Worm (Caenorhabditis elegans) whole organism, L4 larva: Measurements from ENCODE around the gene let-418.
A peak's percentile ranks its signal among the peaks of the same experiment; 100 is the strongest.

Experiments used
- D1046.2 ChIP-seq: fragments of 200-800 bp; sonication (Bioruptor generic); IDR thresholded peaks from 2 replicates; pipeline ENCODE4 v1.3.6; 2022; ENCODE audit warnings: missing genetic modification characterization, missing compliant biosample characterization
- F10B5.3 ChIP-seq: sonication (generic microtip); optimal IDR thresholded peaks from 2 replicates; lab custom pipeline; 2016; ENCODE audit warnings: mild to moderate bottlenecking, missing genetic modification characterization, missing compliant biosample characterization
- R02D3.7 ChIP-seq: fragments of 150-350 bp; sonication (generic microtip); optimal IDR thresholded peaks from 3 replicates; lab custom pipeline; 2014; ENCODE audit warnings: missing biosample characterization, missing genetic modification characterization
- T26A8.4 ChIP-seq: fragments of 200-800 bp; sonication (Bioruptor generic); IDR thresholded peaks from 2 replicates; pipeline ENCODE4 v1.3.6; 2022; ENCODE audit warnings: missing genetic modification characterization, missing compliant biosample characterization
- Y5F2A.4 ChIP-seq: fragments of 200-800 bp; sonication (Bioruptor generic); optimal IDR thresholded peaks from 2 replicates; lab custom pipeline; 2018; ENCODE audit warnings: mild to moderate bottlenecking, missing genetic modification characterization, missing compliant biosample characterization
- ZK337.2 ChIP-seq: fragments of 200-800 bp; sonication (Bioruptor generic); IDR thresholded peaks from 2 replicates; pipeline ENCODE4 v1.3.6; 2022; ENCODE audit warnings: missing genetic modification reagents, missing genetic modification characterization, missing compliant biosample characterization
- aha-1 ChIP-seq: fragments of 150-350 bp; peaks from one replicate; lab custom pipeline; 2014; ENCODE audit warnings: missing biosample characterization, missing genetic modification characterization
- ama-1 ChIP-seq: fragments of 150-350 bp; optimal IDR thresholded peaks from 2 replicates; lab custom pipeline; 2014; ENCODE audit warnings: inconsistent platforms, mixed read lengths
- arid-1 ChIP-seq: fragments of 200-800 bp; sonication (Bioruptor generic); conservative IDR thresholded peaks from 2 replicates; pipeline ENCODE4 v1.3.6; 2022; ENCODE audit warnings: missing genetic modification reagents, missing genetic modification characterization, missing compliant biosample characterization
- ceh-20 ChIP-seq: fragments of 200-800 bp; sonication (Bioruptor generic); IDR thresholded peaks from 2 replicates; pipeline ENCODE4 v1.3.6; 2022; ENCODE audit warnings: missing genetic modification reagents, missing genetic modification characterization, missing compliant biosample characterization
- ceh-28 ChIP-seq: fragments of 150-350 bp; optimal IDR thresholded peaks from 2 replicates; lab custom pipeline; 2014; ENCODE audit warnings: missing biosample characterization, missing genetic modification reagents, missing genetic modification characterization
- ceh-62 ChIP-seq: sonication (generic microtip); optimal IDR thresholded peaks from 2 replicates; lab custom pipeline; 2017; ENCODE audit warnings: missing biosample characterization, missing genetic modification characterization
- daf-16 ChIP-seq, 3 experiments: sonication (generic microtip); optimal IDR thresholded peaks; 2 replicates each; lab custom pipeline; 2016 to 2017; ENCODE audit warnings: missing genetic modification characterization in 3 of 3, missing genetic modification reagents in 3 of 3, mild to moderate bottlenecking in 2 of 3, missing compliant biosample characterization in 2 of 3, missing biosample characterization in 1 of 3, moderate library complexity in 1 of 3
- dmd-6 ChIP-seq: fragments of 200-800 bp; sonication (Bioruptor generic); IDR thresholded peaks from 2 replicates; pipeline ENCODE4 v1.3.6; 2022; ENCODE audit warnings: missing genetic modification reagents, missing genetic modification characterization, missing compliant biosample characterization
- dmd-9 ChIP-seq: fragments of 200-800 bp; sonication (Bioruptor generic); IDR thresholded peaks from 2 replicates; pipeline ENCODE4 v1.3.6; 2022; ENCODE audit warnings: missing genetic modification reagents, missing genetic modification characterization, missing compliant biosample characterization
- dpl-1 ChIP-seq: fragments of 150-350 bp; optimal IDR thresholded peaks from 2 replicates; lab custom pipeline; 2014; ENCODE audit warnings: missing biosample characterization, missing genetic modification reagents, missing genetic modification characterization
- hlh-11 ChIP-seq: fragments of 200-800 bp; sonication (Bioruptor generic); optimal IDR thresholded peaks from 2 replicates; lab custom pipeline; 2018; ENCODE audit warnings: mild to moderate bottlenecking, missing genetic modification characterization, missing compliant biosample characterization
- hlh-30 ChIP-seq: sonication (generic microtip); optimal IDR thresholded peaks from 2 replicates; lab custom pipeline; 2017; ENCODE audit warnings: antibody characterized with exemption, mild to moderate bottlenecking, missing genetic modification characterization, missing compliant biosample characterization; ENCODE audit not compliant: insufficient read depth
- jun-1 ChIP-seq: fragments of 150-350 bp; optimal IDR thresholded peaks from 2 replicates; lab custom pipeline; 2014; ENCODE audit warnings: missing biosample characterization, missing genetic modification reagents, missing genetic modification characterization
- lin-38 ChIP-seq: fragments of 200-800 bp; sonication (Bioruptor generic); IDR thresholded peaks from 2 replicates; pipeline ENCODE4 v1.3.6; 2022; ENCODE audit warnings: missing genetic modification reagents, missing genetic modification characterization, missing compliant biosample characterization
- madf-5 ChIP-seq, 2 experiments: fragments of 200-800 bp; sonication (Bioruptor generic); IDR thresholded peaks; 2 replicates each; pipeline ENCODE4 v1.3.6; 2022; ENCODE audit warnings: missing compliant biosample characterization in 2 of 2, missing genetic modification characterization in 2 of 2
- mdl-1 ChIP-seq, 2 experiments: fragments of 150-350 bp in 1 of 2; sonication (generic microtip) in 1 of 2; optimal IDR thresholded peaks; 2 replicates each; lab custom pipeline; 2014 to 2017; ENCODE audit warnings: missing biosample characterization in 2 of 2, missing genetic modification characterization in 2 of 2
- mep-1 ChIP-seq: fragments of 150-350 bp; sonication (generic microtip); optimal IDR thresholded peaks from 3 replicates; lab custom pipeline; 2014; ENCODE audit warnings: missing biosample characterization, missing genetic modification characterization
- mxl-2 ChIP-seq: fragments of 200-800 bp; sonication (Bioruptor generic); conservative IDR thresholded peaks from 2 replicates; pipeline ENCODE4 v1.3.6; 2022; ENCODE audit warnings: missing genetic modification reagents, missing genetic modification characterization, missing compliant biosample characterization
- nhr-11 ChIP-seq: fragments of 150-350 bp; optimal IDR thresholded peaks from 2 replicates; lab custom pipeline; 2014; ENCODE audit warnings: missing biosample characterization, missing genetic modification characterization
- nhr-111 ChIP-seq: fragments of 200-800 bp; sonication (Bioruptor generic); optimal IDR thresholded peaks from 2 replicates; lab custom pipeline; 2018; ENCODE audit warnings: mild to moderate bottlenecking, missing genetic modification characterization, missing compliant biosample characterization
- nhr-28 ChIP-seq: fragments of 150-350 bp; optimal IDR thresholded peaks from 2 replicates; lab custom pipeline; 2014; ENCODE audit warnings: missing biosample characterization, missing genetic modification characterization
- nhr-41 ChIP-seq: fragments of 200-800 bp; sonication (Bioruptor generic); IDR thresholded peaks from 2 replicates; pipeline ENCODE4 v1.3.6; 2022; ENCODE audit warnings: missing genetic modification reagents, missing genetic modification characterization, missing compliant biosample characterization
- nhr-42 ChIP-seq: fragments of 200-800 bp; sonication (Bioruptor generic); IDR thresholded peaks from 2 replicates; pipeline ENCODE4 v1.3.6; 2022; ENCODE audit warnings: missing genetic modification characterization, missing compliant biosample characterization
- nhr-48 ChIP-seq: sonication (generic microtip); optimal IDR thresholded peaks from 2 replicates; lab custom pipeline; 2016; ENCODE audit warnings: mild to moderate bottlenecking, missing genetic modification characterization, missing compliant biosample characterization
- nhr-6 ChIP-seq: fragments of 150-350 bp; optimal IDR thresholded peaks from 2 replicates; lab custom pipeline; 2014; ENCODE audit warnings: missing biosample characterization, missing genetic modification characterization
- nhr-76 ChIP-seq: fragments of 150-350 bp; optimal IDR thresholded peaks from 2 replicates; lab custom pipeline; 2014; ENCODE audit warnings: missing biosample characterization, missing genetic modification characterization
- nhr-77 ChIP-seq: fragments of 150-350 bp; optimal IDR thresholded peaks from 2 replicates; lab custom pipeline; 2014; ENCODE audit warnings: missing biosample characterization, missing genetic modification characterization
- pha-4 ChIP-seq, 2 experiments: fragments of 150-350 bp in 1 of 2; fragments of 200-800 bp in 1 of 2; sonication (Bioruptor generic) in 1 of 2; IDR thresholded peaks in 1 of 2; optimal IDR thresholded peaks in 1 of 2; 2 replicates each; pipeline versions ENCODE4 v1.3.6 to Lab custom; 2014 to 2022; ENCODE audit warnings: missing genetic modification characterization in 2 of 2, missing genetic modification reagents in 2 of 2, missing biosample characterization in 1 of 2, missing compliant biosample characterization in 1 of 2
- php-3 ChIP-seq: fragments of 200-800 bp; sonication (Bioruptor generic); IDR thresholded peaks from 2 replicates; pipeline ENCODE4 v1.3.6; 2022; ENCODE audit warnings: missing genetic modification reagents, missing genetic modification characterization, missing compliant biosample characterization
- set-16 ChIP-seq: fragments of 200-800 bp; sonication (Bioruptor generic); IDR thresholded peaks from 2 replicates; pipeline ENCODE4 v1.3.6; 2022; ENCODE audit warnings: missing genetic modification reagents, missing genetic modification characterization, missing compliant biosample characterization
- snpc-1.2 ChIP-seq: fragments of 200-800 bp; sonication (Bioruptor generic); IDR thresholded peaks from 2 replicates; pipeline ENCODE4 v1.3.6; 2022; ENCODE audit warnings: missing genetic modification reagents, missing genetic modification characterization, missing compliant biosample characterization
- snpc-4 ChIP-seq: fragments of 150-350 bp; optimal IDR thresholded peaks from 2 replicates; lab custom pipeline; 2014; ENCODE audit warnings: missing biosample characterization, missing genetic modification characterization
- tag-97 ChIP-seq: fragments of 200-800 bp; sonication (Bioruptor generic); IDR thresholded peaks from 2 replicates; pipeline ENCODE4 v1.3.6; 2022; ENCODE audit warnings: missing genetic modification characterization, missing compliant biosample characterization
- unc-62 ChIP-seq, 3 experiments: fragments of 150-350 bp in 1 of 3; sonication (generic microtip); optimal IDR thresholded peaks in 2 of 3; peaks in 1 of 3; 1 replicate in 1 of 3; 2 replicates in 2 of 3; lab custom pipeline; 2014 to 2017; ENCODE audit warnings: missing biosample characterization in 3 of 3, missing genetic modification characterization in 3 of 3, missing genetic modification reagents in 3 of 3, missing genotype in 1 of 3
- zag-1 ChIP-seq: fragments of 150-350 bp; optimal IDR thresholded peaks from 2 replicates; lab custom pipeline; 2014; ENCODE audit warnings: missing biosample characterization, missing genetic modification characterization
- zfp-3 ChIP-seq: fragments of 200-800 bp; sonication (Bioruptor generic); conservative IDR thresholded peaks from 2 replicates; pipeline ENCODE4 v1.3.6; 2022; ENCODE audit warnings: missing genetic modification reagents, missing genetic modification characterization, missing compliant biosample characterization
- zip-11 ChIP-seq: fragments of 200-800 bp; sonication (Bioruptor generic); IDR thresholded peaks from 2 replicates; pipeline ENCODE4 v1.3.6; 2022; ENCODE audit warnings: missing genetic modification characterization, missing compliant biosample characterization

let-418 gene

DNA sequence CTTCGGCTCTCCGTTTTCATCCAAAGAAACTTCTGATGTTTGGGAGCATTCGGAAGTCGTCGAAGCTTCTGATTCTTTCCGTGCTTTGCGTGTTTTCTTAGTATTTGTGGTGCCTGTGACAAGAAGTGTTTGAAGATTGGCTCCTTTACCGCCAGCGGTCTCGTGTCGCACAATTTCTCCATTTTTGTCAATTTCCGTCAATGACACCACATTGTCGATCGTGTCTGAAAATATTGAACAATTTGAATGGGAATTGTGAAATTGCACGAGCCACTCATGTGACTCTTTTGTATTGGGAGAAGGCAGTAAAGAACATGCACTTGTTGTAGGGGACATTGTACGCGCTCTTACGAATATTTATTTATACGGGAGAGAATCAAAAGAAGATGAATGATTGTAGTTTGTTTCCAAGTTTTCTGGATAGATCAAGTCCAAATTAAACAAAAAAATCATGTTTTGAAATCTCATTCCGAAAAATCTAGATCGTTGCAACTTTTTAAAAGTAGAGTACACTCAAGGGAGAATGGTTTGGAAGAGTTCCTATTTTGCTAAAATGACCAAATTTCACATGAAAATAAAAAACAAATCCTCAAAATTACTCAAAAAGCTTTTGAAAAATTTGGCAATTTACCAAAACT is 16.0 kb downstream of the let-418 start (continued):
- TF ChIP-seq php-3 (GFP tag; lab: Robert Waterston, UW), result peak; percentile 41; the same call in 1 of the 2 replicates
- no peak for TF ChIP-seq jun-1 (tag; lab: Kevin White, UChicago)
- no peak for TF ChIP-seq nhr-76 (tag; lab: Kevin White, UChicago)
- TF ChIP-seq nhr-28 (tag; lab: Kevin White, UChicago), result peak; percentile 67
- TF ChIP-seq nhr-42 (GFP tag; lab: Robert Waterston, UW), result no peak
- peak; percentile 40 for TF ChIP-seq ama-1 (lab: Kevin White, UChicago)
- no peak for TF ChIP-seq tag-97 (GFP tag; lab: Robert Waterston, UW)
- TF ChIP-seq ceh-62, result no peak
- TF ChIP-seq nhr-111 (GFP tag; lab: Kevin White, UChicago), result no peak
- no peak for TF ChIP-seq dpl-1 (GFP tag; lab: Kevin White, UChicago)
- no peak for TF ChIP-seq zfp-3 (GFP tag; lab: Robert Waterston, UW)
- TF ChIP-seq dmd-9 (GFP tag; lab: Robert Waterston, UW), result peak; percentile 34; the same call in 1 of the 2 replicates
- TF ChIP-seq F10B5.3 (tag; lab: Kevin White, UChicago), result no peak
- TF ChIP-seq hlh-30 (tag; lab: Kevin White, UChicago), result peak; percentile 76
- TF ChIP-seq nhr-48 (tag; lab: Kevin White, UChicago), result peak; percentile 19
- TF ChIP-seq snpc-4 (tag; lab: Kevin White, UChicago), result no peak
- peak in 1 of 2 experiments; percentile 79 for TF ChIP-seq unc-62 (GFP tag; optimal IDR thresholded peaks at IDR 0.05 in 1 of 2; lab: Kevin White, UChicago)
- no peak for TF ChIP-seq unc-62 (tag; optimal IDR thresholded peaks at IDR 0.05; lab: Kevin White, UChicago)
- TF ChIP-seq nhr-41 (GFP tag; lab: Robert Waterston, UW), result no peak
- no peak; the same call in 1 of the 2 replicates for TF ChIP-seq T26A8.4 (GFP tag; lab: Robert Waterston, UW)
- TF ChIP-seq mep-1 (tag; lab: Kevin White, UChicago), result peak; percentile 24
- TF ChIP-seq D1046.2, result 0 out of 2 replicates have a peak, but pooled peaks have one; percentile 31
- no peak for TF ChIP-seq ceh-28 (tag; lab: Kevin White, UChicago)
- no peak for TF ChIP-seq daf-16 (GFP tag; optimal IDR thresholded peaks at IDR 0.05; lab: Kevin White, UChicago)
- peak; percentile 47 for TF ChIP-seq daf-16 (tag; optimal IDR thresholded peaks at IDR 0.05; lab: Kevin White, UChicago)
- peak; percentile 57 for TF ChIP-seq snpc-1.2
- TF ChIP-seq hlh-11 (tag; lab: Kevin White, UChicago), result peak; percentile 57
- TF ChIP-seq, all 104 proteins: peak for 21

DNA sequence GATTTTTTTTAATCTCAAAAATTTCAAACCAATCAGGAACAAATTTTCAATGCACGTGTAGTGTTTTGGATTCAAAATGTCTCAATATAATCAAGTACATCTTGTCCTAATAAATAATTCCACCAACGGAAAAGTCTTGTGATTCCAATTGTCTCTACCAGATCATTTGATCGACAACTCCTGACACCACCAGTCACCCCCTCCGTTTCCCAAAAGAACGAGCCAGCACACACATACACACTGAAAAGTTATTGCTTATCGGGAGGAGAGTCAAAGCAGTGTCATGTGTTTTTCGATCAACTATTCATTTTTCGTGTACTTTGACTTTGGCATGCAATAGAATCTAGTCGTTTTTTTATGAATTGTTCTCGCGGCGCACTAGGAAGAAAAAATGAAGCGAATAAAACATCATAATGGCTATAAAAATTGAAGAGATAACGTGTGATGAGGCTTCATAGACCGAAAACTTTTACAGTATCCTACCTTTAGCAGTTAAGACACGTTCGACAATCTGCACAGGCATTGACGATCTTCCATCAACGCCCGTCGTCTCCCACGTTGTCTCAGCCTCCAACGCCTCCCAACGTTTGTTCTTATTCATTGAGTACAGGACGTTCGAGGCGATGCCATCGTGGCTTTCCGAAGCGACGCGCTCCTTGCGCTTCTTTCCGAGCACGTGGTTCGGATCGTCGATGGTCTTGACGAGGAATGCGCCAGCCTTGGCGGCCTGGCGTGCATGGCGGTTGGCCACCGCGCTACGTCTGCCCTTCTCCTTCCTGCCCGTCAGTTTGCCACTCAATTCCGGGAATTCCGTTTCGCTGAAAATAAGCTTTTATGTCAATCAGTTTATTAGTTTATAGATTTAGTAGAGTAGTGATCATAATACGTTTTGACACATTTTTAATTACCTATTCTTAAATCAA is 17.0 kb downstream of the let-418 start:
- TF ChIP-seq php-3 (GFP tag; lab: Robert Waterston, UW) (peak; percentile 68), lin-38 (GFP tag; lab: Robert Waterston, UW) (peak; percentile 4; the same call in 1 of the 2 replicates), daf-16 (GFP tag; optimal IDR thresholded peaks at IDR 0.05; lab: Kevin White, UChicago) (no peak), daf-16 (tag; optimal IDR thresholded peaks at IDR 0.05; lab: Kevin White, UChicago) (peak; percentile 72), nhr-28 (tag; lab: Kevin White, UChicago) (peak; percentile 91), zag-1 (tag; lab: Kevin White, UChicago) (no peak), mep-1 (tag; lab: Kevin White, UChicago) (peak; percentile 64), Y5F2A.4 (GFP tag; lab: Kevin White, UChicago) (no peak), ceh-20 (GFP tag; lab: Robert Waterston, UW) (0 out of 2 replicates have a peak, but pooled peaks have one; percentile 42), nhr-48 (tag; lab: Kevin White, UChicago) (peak; percentile 42), mdl-1 (tag; optimal IDR thresholded peaks at IDR 0.05; lab: Kevin White, UChicago) (peak; percentile 34 to 74), set-16 (peak; percentile 95), hlh-11 (tag; lab: Kevin White, UChicago) (peak; percentile 89), aha-1 (tag; lab: Kevin White, UChicago) (peak; percentile 70), nhr-6 (peak; percentile 5), nhr-77 (tag; lab: Kevin White, UChicago) (peak; percentile 87), zip-11 (no peak), nhr-76 (tag; lab: Kevin White, UChicago) (no peak), pha-4 (GFP tag; IDR thresholded peaks at IDR 0.05; lab: Robert Waterston, UW) (peak; percentile 56), pha-4 (tag; optimal IDR thresholded peaks at IDR 0.05; lab: Kevin White, UChicago) (peak; percentile 62), dmd-6 (GFP tag; lab: Robert Waterston, UW) (peak; percentile 78), R02D3.7 (tag; lab: Kevin White, UChicago) (no peak), nhr-42 (GFP tag; lab: Robert Waterston, UW) (0 out of 2 replicates have a peak, but pooled peaks have one; percentile 30), ZK337.2 (GFP tag; lab: Robert Waterston, UW) (no peak), mxl-2 (GFP tag; lab: Robert Waterston, UW) (0 out of 2 replicates have a peak, but pooled peaks have one; percentile 4), nhr-11 (tag; lab: Kevin White, UChicago) (peak; percentile 78), madf-5 (GFP tag; IDR thresholded peaks at IDR 0.05; lab: Robert Waterston, UW) (no peak), arid-1 (GFP tag; lab: Robert Waterston, UW) (no peak), zfp-3 (GFP tag; lab: Robert Waterston, UW) (0 out of 2 replicates have a peak, but pooled peaks have one; percentile 9)
